Fruit fly (Drosophila melanogaster): ENCODE data around the gene CG7607.
A peak's percentile ranks its signal among the peaks of the same experiment; 100 is the strongest.

CG7607 gene

dm6 chr3L:11213643-11214042 lies 14.2 kb downstream of the CG7607 start:
- TF ChIP-seq Abd-B (GFP tag; optimal IDR thresholded peaks at IDR 0.05) (no peak), N (GFP tag; optimal IDR thresholded peaks at IDR 0.05) (no peak), usp (GFP tag; optimal IDR thresholded peaks at IDR 0.05) (no peak), OdsH (GFP tag; optimal IDR thresholded peaks at IDR 0.05) (no peak), brk (GFP tag; optimal IDR thresholded peaks at IDR 0.05) (no peak), br (GFP tag; optimal IDR thresholded peaks at IDR 0.05) (no peak), rgr (GFP tag; optimal IDR thresholded peaks at IDR 0.05) (no peak), Hr78 (GFP tag; optimal IDR thresholded peaks at IDR 0.05) (no peak), woc (GFP tag; optimal IDR thresholded peaks at IDR 0.05) (no peak), lola (GFP tag; optimal IDR thresholded peaks at IDR 0.05) (no peak), GATAd (GFP tag; optimal IDR thresholded peaks at IDR 0.05) (no peak), HLH106 (tag; optimal IDR thresholded peaks at IDR 0.05) (no peak), Dfd (GFP tag; optimal IDR thresholded peaks at IDR 0.05) (no peak), dmrt93B (GFP tag; optimal IDR thresholded peaks at IDR 0.05) (no peak), h (GFP tag; optimal IDR thresholded peaks at IDR 0.05) (no peak), CG32264 (GFP tag; optimal IDR thresholded peaks at IDR 0.05) (no peak), foxo (GFP tag; optimal IDR thresholded peaks at IDR 0.05) (no peak), dl (GFP tag; optimal IDR thresholded peaks at IDR 0.05; ENCODE audit: insufficient read depth in 1 of 2, partially characterized antibody in 2 of 2) (no peak), jim (GFP tag; optimal IDR thresholded peaks at IDR 0.05) (no peak)

dm6 chr3L:11214406-11215243 lies 15.2 kb downstream of the CG7607 start, which contains the start of gene CG42671:
TSS of gene CG42671 (plus strand) at chr3L:11214505.
- TF ChIP-seq woc (GFP tag; optimal IDR thresholded peaks at IDR 0.05) (no peak), Hnf4 (GFP tag; optimal IDR thresholded peaks at IDR 0.05) (no peak), CG9705 (GFP tag; optimal IDR thresholded peaks at IDR 0.05) (no peak), lola (GFP tag; optimal IDR thresholded peaks at IDR 0.05) (no peak), Dif (GFP tag; optimal IDR thresholded peaks at IDR 0.05; ENCODE audit: partially characterized antibody) (peak; percentile 27), OdsH (GFP tag; optimal IDR thresholded peaks at IDR 0.05) (no peak), foxo (GFP tag; optimal IDR thresholded peaks at IDR 0.05) (no peak), Rel (GFP tag; optimal IDR thresholded peaks at IDR 0.05) (no peak), Rel (tag; optimal IDR thresholded peaks at IDR 0.05) (peak; percentile 9), sv (GFP tag; optimal IDR thresholded peaks at IDR 0.05) (no peak), sage (GFP tag; optimal IDR thresholded peaks at IDR 0.05) (no peak), psq (GFP tag; optimal IDR thresholded peaks at IDR 0.05) (no peak), Sp1 (GFP tag; optimal IDR thresholded peaks at IDR 0.05) (no peak), Vsx2 (GFP tag; optimal IDR thresholded peaks at IDR 0.05; ENCODE audit: partially characterized antibody) (peak; percentile 97), dl (GFP tag; optimal IDR thresholded peaks at IDR 0.05; ENCODE audit: insufficient read depth in 1 of 2, partially characterized antibody in 2 of 2) (peak in 1 of 2 experiments; percentile 8)

- TF ChIP-seq dsf (GFP tag; optimal IDR thresholded peaks at IDR 0.05; ENCODE audit: borderline replicate concordance) (peak; percentile 68), woc (GFP tag; optimal IDR thresholded peaks at IDR 0.05) (peak; percentile 93), jim (GFP tag; optimal IDR thresholded peaks at IDR 0.05) (peak; percentile 52), dmrt93B (GFP tag; optimal IDR thresholded peaks at IDR 0.05) (peak; percentile 83), sage (GFP tag; optimal IDR thresholded peaks at IDR 0.05) (peak; percentile 88), HLH106 (tag; optimal IDR thresholded peaks at IDR 0.05) (peak; percentile 92), sv (GFP tag; optimal IDR thresholded peaks at IDR 0.05) (peak; percentile 89), CG9705 (GFP tag; optimal IDR thresholded peaks at IDR 0.05) (peak; percentile 53), pan (optimal IDR thresholded peaks at IDR 0.05) (no peak), Vsx2 (GFP tag; optimal IDR thresholded peaks at IDR 0.05; ENCODE audit: partially characterized antibody) (peak; percentile 88), dl (GFP tag; optimal IDR thresholded peaks at IDR 0.05; ENCODE audit: insufficient read depth in 1 of 2, partially characterized antibody in 2 of 2) (peak in 1 of 2 experiments; percentile 63), usp (GFP tag; optimal IDR thresholded peaks at IDR 0.05) (no peak), Sp1 (GFP tag; optimal IDR thresholded peaks at IDR 0.05) (peak; percentile 80), CG32264 (GFP tag; optimal IDR thresholded peaks at IDR 0.05) (peak; percentile 92), Abd-B (GFP tag; optimal IDR thresholded peaks at IDR 0.05) (no peak), br (GFP tag; optimal IDR thresholded peaks at IDR 0.05) (peak; percentile 96), lola (GFP tag; optimal IDR thresholded peaks at IDR 0.05) (no peak), Hnf4 (GFP tag; optimal IDR thresholded peaks at IDR 0.05) (peak; percentile 94), Hr78 (GFP tag; optimal IDR thresholded peaks at IDR 0.05) (no peak), Hr83 (GFP tag; optimal IDR thresholded peaks at IDR 0.05; ENCODE audit: poor library complexity, severe bottlenecking) (peak; percentile 90), Dif (GFP tag; optimal IDR thresholded peaks at IDR 0.05; ENCODE audit: partially characterized antibody) (peak; percentile 83), Jra (GFP tag; optimal IDR thresholded peaks at IDR 0.05) (peak; percentile 84), foxo (GFP tag; optimal IDR thresholded peaks at IDR 0.05) (peak; percentile 89 to 97), OdsH (GFP tag; optimal IDR thresholded peaks at IDR 0.05) (peak; percentile 92), Myc (optimal IDR thresholded peaks at IDR 0.05) (peak; percentile 100), rgr (GFP tag; optimal IDR thresholded peaks at IDR 0.05) (peak; percentile 97), Dfd (GFP tag; optimal IDR thresholded peaks at IDR 0.05) (no peak), brk (GFP tag; optimal IDR thresholded peaks at IDR 0.05) (peak; percentile 78), psq (GFP tag; optimal IDR thresholded peaks at IDR 0.05) (peak; percentile 87), Rel (GFP tag; optimal IDR thresholded peaks at IDR 0.05) (peak; percentile 90), Rel (tag; optimal IDR thresholded peaks at IDR 0.05) (peak; percentile 45), CrebA (GFP tag; optimal IDR thresholded peaks at IDR 0.05; ENCODE audit: borderline replicate concordance) (no peak), Mio (GFP tag; optimal IDR thresholded peaks at IDR 0.05) (peak; percentile 76), fru (GFP tag; optimal IDR thresholded peaks at IDR 0.05) (peak; percentile 95)
Observed at dm6 chr3L:11215244-11216121, 16.1 kb downstream of the CG7607 start.

Measured in whole organism, wandering third instar larva.